Worm (Caenorhabditis elegans): ENCODE data around the gene C32A9.1.

ce11 chrX:10279299-10279698, 19.4 kb upstream of the C32A9.1 start, which contains the start of gene slc-9B.1:
- TF ChIP-seq zfh-2 (GFP tag; conservative IDR thresholded peaks at IDR 0.05) (no peak), somi-1 (GFP tag; optimal IDR thresholded peaks at IDR 0.05) (no peak), nhr-80 (tag; optimal IDR thresholded peaks at IDR 0.05) (no peak), nhr-120 (GFP tag; IDR thresholded peaks at IDR 0.05) (no peak), athp-1 (tag; optimal IDR thresholded peaks at IDR 0.05) (no peak), lin-26 (GFP tag; IDR thresholded peaks at IDR 0.05) (no peak), ztf-25 (GFP tag; IDR thresholded peaks at IDR 0.05) (no peak), ama-1 (optimal IDR thresholded peaks at IDR 0.05) (no peak), ama-1 (GFP tag; optimal IDR thresholded peaks at IDR 0.05) (no peak), efl-1 (GFP tag; optimal IDR thresholded peaks at IDR 0.05) (no peak), akir-1 (GFP tag; optimal IDR thresholded peaks at IDR 0.05) (no peak), F49E8.2 (tag; optimal IDR thresholded peaks at IDR 0.05; ENCODE audit: insufficient read depth) (no peak)
